Fruit fly (Drosophila melanogaster) whole organism, adult: Measurements from ENCODE around the gene Snapin.

Experiments
- CG33017 ChIP-seq: fragments of 200-800 bp; sonication (Bioruptor generic); optimal IDR thresholded peaks from 2 replicates; lab custom pipeline; 2018; ENCODE audit warnings: missing biosample characterization, mild to moderate bottlenecking, missing genetic modification characterization, moderate library complexity
- CG7045 ChIP-seq: fragments of 200-800 bp; sonication (Bioruptor generic); optimal IDR thresholded peaks from 2 replicates; lab custom pipeline; 2017; ENCODE audit warnings: missing biosample characterization, mild to moderate bottlenecking, missing genetic modification characterization
- Crg-1 ChIP-seq: fragments of 200-800 bp; sonication (Bioruptor generic); optimal IDR thresholded peaks from 2 replicates; lab custom pipeline; 2016; ENCODE audit warnings: missing biosample characterization, missing genetic modification characterization
- Hr96 ChIP-seq: fragments of 200-800 bp; sonication (Bioruptor generic); optimal IDR thresholded peaks from 2 replicates; lab custom pipeline; 2016; ENCODE audit warnings: missing biosample characterization, missing genetic modification characterization
- Mnt ChIP-seq: fragments of 200-800 bp; sonication (Bioruptor generic); optimal IDR thresholded peaks from 2 replicates; lab custom pipeline; 2016; ENCODE audit warnings: missing biosample characterization, mild to moderate bottlenecking, missing genetic modification characterization
- cic ChIP-seq: fragments of 200-800 bp; sonication (Bioruptor generic); optimal IDR thresholded peaks from 2 replicates; lab custom pipeline; 2017; ENCODE audit warnings: missing biosample characterization, mild to moderate bottlenecking, missing genetic modification characterization, moderate library complexity
- tj ChIP-seq: fragments of 200-800 bp; sonication (Bioruptor generic); optimal IDR thresholded peaks from 3 replicates; lab custom pipeline; 2017; ENCODE audit warnings: missing biosample characterization, mild to moderate bottlenecking, missing genetic modification characterization, moderate library complexity

DNA sequence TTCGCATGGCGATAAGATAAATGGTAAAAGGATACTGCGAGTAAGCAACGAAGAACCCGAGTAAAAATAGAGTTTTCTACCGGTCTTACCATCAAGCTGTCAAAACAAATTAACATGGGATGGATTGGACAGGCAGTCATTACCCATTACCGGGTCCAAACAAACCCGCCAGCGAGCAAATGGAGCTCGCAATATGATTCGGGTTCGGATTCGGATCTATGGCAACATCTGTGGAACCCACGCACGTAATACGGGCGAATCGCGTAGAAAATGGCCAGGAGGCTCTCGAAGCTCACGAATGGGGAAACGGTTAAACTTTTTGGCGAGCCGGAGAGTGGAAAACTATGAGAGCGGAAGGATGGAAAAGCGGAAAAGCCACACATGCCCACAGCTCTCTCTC is 37.7 kb upstream of the Snapin start:
- no peak for TF ChIP-seq Mnt (GFP tag; lab: Kevin White, UChicago)
- TF ChIP-seq CG33017 (tag; lab: Kevin White, UChicago), result no peak
- TF ChIP-seq Crg-1 (GFP tag; lab: Kevin White, UChicago), result no peak
- no peak for TF ChIP-seq cic
- no peak for TF ChIP-seq Hr96 (GFP tag; lab: Kevin White, UChicago)
- TF ChIP-seq CG7045 (GFP tag; lab: Kevin White, UChicago), result no peak
- TF ChIP-seq tj (GFP tag; lab: Kevin White, UChicago), result no peak
